Fruit fly (Drosophila melanogaster) whole organism, wandering third instar larva: ENCODE data around the gene Nrg.

Experiments used
- Abd-B ChIP-seq: fragments of >200 bp; optimal IDR thresholded peaks from 2 replicates; lab custom pipeline; 2017; ENCODE audit warnings: missing biosample characterization, missing genetic modification characterization
- CG9705 ChIP-seq: fragments of 200-800 bp; sonication (Bioruptor generic); optimal IDR thresholded peaks from 2 replicates; lab custom pipeline; 2018; ENCODE audit warnings: missing biosample characterization, mild to moderate bottlenecking, missing genetic modification characterization
- Dfd ChIP-seq: fragments of >200 bp; optimal IDR thresholded peaks from 2 replicates; lab custom pipeline; 2017; ENCODE audit warnings: missing biosample characterization, missing genetic modification characterization
- Dif ChIP-seq: fragments of 200-275, 200-300 bp; sonication (Bioruptor generic); optimal IDR thresholded peaks from 2 replicates; lab custom pipeline; 2018; ENCODE audit warnings: missing biosample characterization, missing genetic modification characterization; ENCODE audit not compliant: partially characterized antibody
- GATAd ChIP-seq: sonication (Bioruptor generic); optimal IDR thresholded peaks from 2 replicates; lab custom pipeline; 2016; ENCODE audit warnings: missing biosample characterization, missing genetic modification characterization
- HLH106 ChIP-seq: fragments of 200-800 bp; optimal IDR thresholded peaks from 3 replicates; lab custom pipeline; 2019; ENCODE audit warnings: missing biosample characterization, mild to moderate bottlenecking, missing genetic modification characterization, moderate library complexity
- Hnf4 ChIP-seq: fragments of 200-800 bp; sonication (Bioruptor generic); optimal IDR thresholded peaks from 2 replicates; lab custom pipeline; 2016; ENCODE audit warnings: missing biosample characterization, mild to moderate bottlenecking, missing genetic modification characterization
- Hr83 ChIP-seq: fragments of 200-300 bp; sonication (Bioruptor generic); optimal IDR thresholded peaks from 2 replicates; lab custom pipeline; 2016; ENCODE audit warnings: missing biosample characterization, mild to moderate bottlenecking, missing genetic modification characterization, moderate library complexity; ENCODE audit not compliant: poor library complexity, severe bottlenecking
- Jra ChIP-seq: sonication (Bioruptor generic); optimal IDR thresholded peaks from 2 replicates; lab custom pipeline; 2016; ENCODE audit warnings: missing biosample characterization, missing genetic modification characterization
- Mio ChIP-seq: sonication (Bioruptor generic); optimal IDR thresholded peaks from 2 replicates; lab custom pipeline; 2016; ENCODE audit warnings: missing biosample characterization, missing genetic modification characterization
- Myc ChIP-seq: fragments of >200 bp; optimal IDR thresholded peaks from 2 replicates; lab custom pipeline; 2017
- N ChIP-seq: fragments of >200 bp; optimal IDR thresholded peaks from 2 replicates; lab custom pipeline; 2018; ENCODE audit warnings: missing biosample characterization, missing external identifiers, missing genetic modification characterization
- OdsH ChIP-seq: fragments of 200-800 bp; sonication (Bioruptor generic); optimal IDR thresholded peaks from 2 replicates; lab custom pipeline; 2016; ENCODE audit warnings: missing biosample characterization, mild to moderate bottlenecking, missing genetic modification characterization
- Rel ChIP-seq, 2 experiments: fragments of 200-800 bp; sonication (Bioruptor generic) in 1 of 2; optimal IDR thresholded peaks; 2 replicates in 1 of 2; 3 replicates in 1 of 2; lab custom pipeline; 2016 to 2019; ENCODE audit warnings: mild to moderate bottlenecking in 2 of 2, missing biosample characterization in 2 of 2, missing genetic modification characterization in 2 of 2, moderate library complexity in 1 of 2
- Sp1 ChIP-seq: fragments of 200-800 bp; sonication (Bioruptor generic); optimal IDR thresholded peaks from 3 replicates; lab custom pipeline; 2019; ENCODE audit warnings: missing biosample characterization, mild to moderate bottlenecking, missing genetic modification characterization, moderate library complexity
- Vsx2 ChIP-seq: fragments of 200-300, 225-300 bp; sonication (Bioruptor generic); optimal IDR thresholded peaks from 2 replicates; lab custom pipeline; 2018; ENCODE audit warnings: missing biosample characterization, missing genetic modification characterization; ENCODE audit not compliant: partially characterized antibody
- br ChIP-seq: fragments of 200-800 bp; sonication (Bioruptor generic); optimal IDR thresholded peaks from 2 replicates; lab custom pipeline; 2016; ENCODE audit warnings: missing biosample characterization, missing genetic modification characterization
- brk ChIP-seq: fragments of 200-800 bp; sonication (Bioruptor generic); optimal IDR thresholded peaks from 2 replicates; lab custom pipeline; 2016; ENCODE audit warnings: missing biosample characterization, mild to moderate bottlenecking, missing genetic modification characterization
- dl ChIP-seq, 2 experiments: fragments of 175-275, 200-275 bp in 1 of 2; fragments of 200-275 bp in 1 of 2; sonication (Bioruptor generic); optimal IDR thresholded peaks; lab custom pipeline; 2018; ENCODE audit warnings: mild to moderate bottlenecking in 2 of 2, missing biosample characterization in 2 of 2, missing genetic modification characterization in 2 of 2, moderate library complexity in 2 of 2; ENCODE audit not compliant: partially characterized antibody in 2 of 2, insufficient read depth in 1 of 2
- dmrt93B ChIP-seq: fragments of 200-800 bp; sonication (Bioruptor generic); optimal IDR thresholded peaks from 2 replicates; lab custom pipeline; 2018; ENCODE audit warnings: missing biosample characterization, mild to moderate bottlenecking, missing genetic modification characterization
- dsf ChIP-seq: sonication (Bioruptor generic); optimal IDR thresholded peaks from 2 replicates; lab custom pipeline; 2016; ENCODE audit warnings: missing biosample characterization, missing genetic modification characterization, borderline replicate concordance
- ey ChIP-seq: fragments of 200-800 bp; sonication (Bioruptor generic); optimal IDR thresholded peaks from 2 replicates; lab custom pipeline; 2016; ENCODE audit warnings: missing biosample characterization, missing genetic modification characterization
- foxo ChIP-seq, 2 experiments: fragments of 200-800 bp; sonication (Bioruptor generic); optimal IDR thresholded peaks; 2 replicates in 1 of 2; 3 replicates in 1 of 2; lab custom pipeline; 2016 to 2017; ENCODE audit warnings: missing biosample characterization in 2 of 2, missing genetic modification characterization in 2 of 2
- fru ChIP-seq: fragments of 200-800 bp; sonication (Bioruptor generic); optimal IDR thresholded peaks from 3 replicates; lab custom pipeline; 2016; ENCODE audit warnings: missing biosample characterization, mild to moderate bottlenecking, missing genetic modification characterization
- jim ChIP-seq: fragments of 175-275, 200-325 bp; sonication (Bioruptor generic); optimal IDR thresholded peaks from 2 replicates; lab custom pipeline; 2016; ENCODE audit warnings: missing biosample characterization, mild to moderate bottlenecking, missing genetic modification characterization
- psq ChIP-seq: fragments of 200-800 bp; sonication (Bioruptor generic); optimal IDR thresholded peaks from 3 replicates; lab custom pipeline; 2017; ENCODE audit warnings: missing biosample characterization, mild to moderate bottlenecking, missing genetic modification characterization, moderate library complexity
- rgr ChIP-seq: fragments of 200-800 bp; sonication (Bioruptor generic); optimal IDR thresholded peaks from 3 replicates; lab custom pipeline; 2016; ENCODE audit warnings: missing biosample characterization, mild to moderate bottlenecking, missing genetic modification characterization
- sv ChIP-seq: fragments of 200-800 bp; sonication (Bioruptor generic); optimal IDR thresholded peaks from 3 replicates; lab custom pipeline; 2016; ENCODE audit warnings: missing biosample characterization, missing genetic modification characterization
- tai ChIP-seq: sonication (Bioruptor generic); optimal IDR thresholded peaks from 2 replicates; lab custom pipeline; 2016; ENCODE audit warnings: missing biosample characterization, missing genetic modification characterization
- usp ChIP-seq: fragments of >200 bp; optimal IDR thresholded peaks from 2 replicates; lab custom pipeline; 2017; ENCODE audit warnings: missing biosample characterization, missing genetic modification characterization
- woc ChIP-seq: sonication (Bioruptor generic); optimal IDR thresholded peaks from 2 replicates; lab custom pipeline; 2016; ENCODE audit warnings: missing biosample characterization, mild to moderate bottlenecking, missing genetic modification characterization

Nrg gene

dm6 chrX:8479031-8479568, 38.1 kb upstream of the Nrg start, which contains the start of gene Cp36:
Cp36 (plus strand) TSS chrX:8479319.
- TF ChIP-seq Mio (GFP tag; lab: Kevin White, UChicago) (no peak), ey (GFP tag; lab: Kevin White, UChicago) (no peak), fru (no peak), woc (GFP tag; lab: Kevin White, UChicago) (no peak), dsf (GFP tag; lab: Kevin White, UChicago) (no peak), brk (GFP tag; lab: Kevin White, UChicago) (no peak), Sp1 (GFP tag; lab: Kevin White, UChicago) (no peak), tai (GFP tag; lab: Kevin White, UChicago) (no peak), CG9705 (GFP tag; lab: Kevin White, UChicago) (no peak), Jra (GFP tag; lab: Kevin White, UChicago) (no peak), usp (GFP tag; lab: Kevin White, UChicago) (no peak), foxo (GFP tag; optimal IDR thresholded peaks at IDR 0.05; lab: Kevin White, UChicago) (no peak), psq (GFP tag; lab: Kevin White, UChicago) (no peak), Myc (lab: Kevin White, UChicago) (no peak), rgr (GFP tag; lab: Kevin White, UChicago) (no peak), dmrt93B (GFP tag; lab: Kevin White, UChicago) (no peak), Hr83 (GFP tag; lab: Kevin White, UChicago) (no peak), Rel (GFP tag; optimal IDR thresholded peaks at IDR 0.05; lab: Kevin White, UChicago) (no peak), Rel (tag; optimal IDR thresholded peaks at IDR 0.05; lab: Kevin White, UChicago) (no peak), OdsH (GFP tag; lab: Kevin White, UChicago) (no peak)

dm6 chrX:8481462-8481861, 35.7 kb upstream of the Nrg start, which contains the start of gene Cp38:
Cp38 (plus strand) TSS chrX:8481837.
- TF ChIP-seq Dfd (GFP tag; lab: Kevin White, UChicago) (no peak), Jra (GFP tag; lab: Kevin White, UChicago) (no peak), HLH106 (tag; lab: Kevin White, UChicago) (no peak), br (GFP tag; lab: Kevin White, UChicago) (no peak), Myc (lab: Kevin White, UChicago) (no peak), psq (GFP tag; lab: Kevin White, UChicago) (no peak), rgr (GFP tag; lab: Kevin White, UChicago) (no peak), CG9705 (GFP tag; lab: Kevin White, UChicago) (no peak), woc (GFP tag; lab: Kevin White, UChicago) (no peak), sv (GFP tag; lab: Kevin White, UChicago) (no peak), brk (GFP tag; lab: Kevin White, UChicago) (no peak), Mio (GFP tag; lab: Kevin White, UChicago) (no peak)

dm6 chrX:8483671-8484070, 33.5 kb upstream of the Nrg start, which contains the start of gene CG33223:
CG33223 (minus strand) TSS chrX:8483885.
- TF ChIP-seq usp (GFP tag; lab: Kevin White, UChicago) = no peak
- TF ChIP-seq Vsx2 = no peak
- no peak for TF ChIP-seq Myc (lab: Kevin White, UChicago)
- TF ChIP-seq dl (GFP tag; optimal IDR thresholded peaks at IDR 0.05; lab: Kevin White, UChicago; ENCODE audit: insufficient read depth in 1 of 2, partially characterized antibody in 2 of 2) = no peak
- TF ChIP-seq Mio (GFP tag; lab: Kevin White, UChicago) = no peak
- TF ChIP-seq dsf (GFP tag; lab: Kevin White, UChicago) = no peak
- TF ChIP-seq Dfd (GFP tag; lab: Kevin White, UChicago) = no peak
- TF ChIP-seq jim (GFP tag; lab: Kevin White, UChicago) = no peak
- TF ChIP-seq Hnf4 = no peak
- TF ChIP-seq rgr (GFP tag; lab: Kevin White, UChicago) = no peak
- TF ChIP-seq ey (GFP tag; lab: Kevin White, UChicago) = no peak
- no peak for TF ChIP-seq GATAd
- TF ChIP-seq, all 38 proteins: peak for 0

dm6 chrX:8484778-8485177, 32.4 kb upstream of the Nrg start:
- TF ChIP-seq Abd-B (no peak), dmrt93B (GFP tag; lab: Kevin White, UChicago) (no peak), Hnf4 (no peak), usp (GFP tag; lab: Kevin White, UChicago) (no peak), GATAd (no peak), jim (GFP tag; lab: Kevin White, UChicago) (no peak), N (no peak), Dif (no peak), woc (GFP tag; lab: Kevin White, UChicago) (no peak), tai (GFP tag; lab: Kevin White, UChicago) (no peak), Myc (lab: Kevin White, UChicago) (no peak), psq (GFP tag; lab: Kevin White, UChicago) (no peak), br (GFP tag; lab: Kevin White, UChicago) (no peak), ey (GFP tag; lab: Kevin White, UChicago) (no peak), Jra (GFP tag; lab: Kevin White, UChicago) (no peak)
